Fruit fly (Drosophila melanogaster) whole organism, embryonic: Measurements from ENCODE around the gene Blm.

ENCODE experiments used
- CG18476 ChIP-seq: fragments of 200-800 bp; sonication (Bioruptor generic); optimal IDR thresholded peaks from 2 replicates; lab custom pipeline; 2016; ENCODE audit warnings: missing biosample characterization, mild to moderate bottlenecking, missing genetic modification characterization
- CG6175 ChIP-seq: fragments of 200-800 bp; sonication (Bioruptor generic); IDR thresholded peaks from 3 replicates; pipeline ENCODE4 v1.3.6; 2022; ENCODE audit warnings: missing biosample characterization, missing genetic modification characterization
- CG9609 ChIP-seq: fragments of 200-800 bp; sonication (Bioruptor generic); optimal IDR thresholded peaks from 3 replicates; lab custom pipeline; 2016; ENCODE audit warnings: missing biosample characterization, missing genetic modification characterization
- Mad ChIP-seq: fragments of 200-800 bp; sonication (Bioruptor generic); optimal IDR thresholded peaks from 2 replicates; lab custom pipeline; 2016; ENCODE audit warnings: missing biosample characterization, missing genetic modification characterization
- pzg ChIP-seq: fragments of 200-800 bp; sonication (Bioruptor generic); optimal IDR thresholded peaks from 3 replicates; lab custom pipeline; 2018; ENCODE audit warnings: missing biosample characterization, mild to moderate bottlenecking, missing genetic modification characterization, moderate library complexity
- zen ChIP-seq: fragments of 200-800 bp; sonication (Bioruptor generic); optimal IDR thresholded peaks from 3 replicates; lab custom pipeline; 2018; ENCODE audit warnings: missing biosample characterization, mild to moderate bottlenecking, missing genetic modification characterization, moderate library complexity

- TF ChIP-seq zen (tag; lab: Kevin White, UChicago) = no peak
- 0 out of 3 replicates have a peak, but pooled peaks have one; percentile 9 for TF ChIP-seq CG6175 (GFP tag; lab: Robert Waterston, UW)
- TF ChIP-seq pzg (GFP tag; lab: Kevin White, UChicago) = no peak
- TF ChIP-seq Mad (GFP tag; lab: Kevin White, UChicago) = no peak
- no peak for TF ChIP-seq CG18476 (GFP tag; lab: Kevin White, UChicago)
- no peak for TF ChIP-seq CG9609 (GFP tag; lab: Kevin White, UChicago)
Observed at dm6 chr3R:11778879-11779278, 37.3 kb upstream of the Blm start.
